Fruit fly (Drosophila melanogaster): Measurements from ENCODE around the gene Vajk3.

dm6 chr2L:13979826-13980225 is 32.5 kb upstream of the Vajk3 start, which contains the start of gene NimC2:
- TF ChIP-seq Myc (optimal IDR thresholded peaks at IDR 0.05) (no peak), psq (optimal IDR thresholded peaks at IDR 0.05) (no peak)
